Worm (Caenorhabditis elegans): ENCODE measurements around the gene F59B2.12.

Gene F59B2.12

ce11 chrIII:9060267-9060666 is 42.9 kb downstream of the F59B2.12 start (continued):
- TF ChIP-seq hmg-1.2 (GFP tag; IDR thresholded peaks at IDR 0.05) (peak; percentile 22; the same call in 1 of the 2 replicates), lin-40 (tag; optimal IDR thresholded peaks at IDR 0.05) (no peak), tbp1 (GFP tag; optimal IDR thresholded peaks at IDR 0.05) (no peak), F55B11.4 (tag; optimal IDR thresholded peaks at IDR 0.05; ENCODE audit: borderline replicate concordance, insufficient read depth) (no peak), F33H1.4 (GFP tag; IDR thresholded peaks at IDR 0.05) (no peak), C06A6.2 (GFP tag; conservative IDR thresholded peaks at IDR 0.05) (no peak), attf-3 (GFP tag; conservative IDR thresholded peaks at IDR 0.05) (no peak), mxl-1 (tag; optimal IDR thresholded peaks at IDR 0.05) (no peak), F23B12.7 (tag; optimal IDR thresholded peaks at IDR 0.05; ENCODE audit: insufficient read depth) (no peak), rpc-1 (optimal IDR thresholded peaks at IDR 0.05) (no peak), rpc-1 (tag; optimal IDR thresholded peaks at IDR 0.05) (no peak), ceh-100 (GFP tag; IDR thresholded peaks at IDR 0.05) (peak; percentile 15; the same call in 1 of the 2 replicates), ceh-58 (GFP tag; IDR thresholded peaks at IDR 0.05) (no peak), ccch-3 (GFP tag; optimal IDR thresholded peaks at IDR 0.05) (no peak), attf-5 (GFP tag; optimal IDR thresholded peaks at IDR 0.05) (no peak), nfya-1 (tag; optimal IDR thresholded peaks at IDR 0.05; ENCODE audit: borderline replicate concordance, insufficient read depth) (no peak), ceh-79 (tag; optimal IDR thresholded peaks at IDR 0.05) (no peak), akir-1 (GFP tag; optimal IDR thresholded peaks at IDR 0.05) (no peak), ztf-26 (tag; optimal IDR thresholded peaks at IDR 0.05) (no peak), ets-4 (GFP tag; optimal IDR thresholded peaks at IDR 0.05) (no peak), ztf-6 (GFP tag; IDR thresholded peaks at IDR 0.05) (no peak), gei-17 (GFP tag; optimal IDR thresholded peaks at IDR 0.05) (no peak), nfyb-1 (GFP tag; IDR thresholded peaks at IDR 0.05) (peak; percentile 79), rcor-1 (GFP tag; IDR thresholded peaks at IDR 0.05) (no peak), ztf-18 (tag; optimal IDR thresholded peaks at IDR 0.05) (peak; percentile 3), Y95B8A.8 (GFP tag; IDR thresholded peaks at IDR 0.05) (peak; percentile 58; the same call in 1 of the 2 replicates), cebp-1 (GFP tag; IDR thresholded peaks at IDR 0.05) (no peak), cebp-1 (tag; optimal IDR thresholded peaks at IDR 0.05) (peak; percentile 54), hlh-26 (GFP tag; conservative IDR thresholded peaks at IDR 0.05) (no peak), snpc-3.4 (tag; optimal IDR thresholded peaks at IDR 0.05) (no peak), F57C9.4 (tag; optimal IDR thresholded peaks at IDR 0.05) (no peak), F22D6.2 (tag; optimal IDR thresholded peaks at IDR 0.05) (no peak), tlf-1 (GFP tag; optimal IDR thresholded peaks at IDR 0.05) (peak; percentile 73), F10E7.11 (tag; optimal IDR thresholded peaks at IDR 0.05) (no peak), ekl-4 (GFP tag; IDR thresholded peaks at IDR 0.05) (no peak), C17E4.6 (GFP tag; IDR thresholded peaks at IDR 0.05) (no peak), T26A5.8 (tag; optimal IDR thresholded peaks at IDR 0.05) (no peak), lin-35 (GFP tag; optimal IDR thresholded peaks at IDR 0.05) (no peak), F49E8.2 (tag; optimal IDR thresholded peaks at IDR 0.05; ENCODE audit: insufficient read depth) (no peak), lin-26 (GFP tag; IDR thresholded peaks at IDR 0.05) (0 out of 2 replicates have a peak, but pooled peaks have one; percentile 23), mes-4 (tag; optimal IDR thresholded peaks at IDR 0.05) (peak; percentile 4), mel-28 (tag; optimal IDR thresholded peaks at IDR 0.05; ENCODE audit: borderline replicate concordance) (no peak), lir-1 (GFP tag; conservative IDR thresholded peaks at IDR 0.05) (no peak), lsl-1 (GFP tag; optimal IDR thresholded peaks at IDR 0.05) (no peak), chd-7 (tag; optimal IDR thresholded peaks at IDR 0.05) (no peak), nfya-2 (GFP tag; IDR thresholded peaks at IDR 0.05) (no peak), egrh-3 (GFP tag; IDR thresholded peaks at IDR 0.05) (no peak), let-526 (GFP tag; IDR thresholded peaks at IDR 0.05) (no peak), sea-2 (GFP tag; IDR thresholded peaks at IDR 0.05) (no peak), B0035.1 (tag; optimal IDR thresholded peaks at IDR 0.05) (peak; percentile 26)
